Worm (Caenorhabditis elegans): ENCODE measurements around the gene sru-38.
A peak's percentile ranks its signal among the peaks of the same experiment; 100 is the strongest.

sru-38 gene

DNA sequence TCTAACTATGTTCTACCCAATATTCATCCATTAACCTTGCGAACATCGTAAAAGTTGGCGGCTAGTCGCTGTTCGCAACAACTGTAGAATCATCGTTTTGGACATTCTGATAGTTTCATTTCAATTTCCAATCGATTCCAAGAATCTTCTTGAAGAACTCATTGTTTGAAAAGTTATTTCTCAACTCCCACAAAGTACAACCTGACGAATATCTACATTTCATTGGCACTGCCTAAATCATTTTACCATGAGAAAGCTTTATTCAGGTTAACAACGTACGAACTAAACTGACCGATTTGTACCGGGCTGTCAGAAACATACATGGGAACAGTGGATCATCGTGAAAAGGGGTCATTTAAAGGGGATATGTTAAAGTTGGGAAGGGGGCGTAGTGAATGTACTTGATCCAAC, 49.1 kb downstream of the sru-38 start, which contains the start of gene F46B6.6:
TSS of gene F46B6.6 (minus strand) at position 148 of the 411 bp plus-strand sequence.
- TF ChIP-seq nhr-25 (tag; optimal IDR thresholded peaks at IDR 0.05) (peak; percentile 39), ama-1 (optimal IDR thresholded peaks at IDR 0.05) (peak; percentile 82), F13H6.1 (tag; optimal IDR thresholded peaks at IDR 0.05) (peak; percentile 6), zag-1 (tag; optimal IDR thresholded peaks at IDR 0.05) (no peak), nhr-129 (tag; optimal IDR thresholded peaks at IDR 0.05) (peak; percentile 6)
